Worm (Caenorhabditis elegans) whole organism, young adult: Measurements from ENCODE around the gene C26B2.8.

Experiments
- F49E8.2 ChIP-seq: sonication (generic microtip); optimal IDR thresholded peaks from 3 replicates; lab custom pipeline; 2017; ENCODE audit warnings: missing genetic modification characterization, mild to moderate bottlenecking, missing compliant biosample characterization, antibody characterized with exemption, moderate library complexity; ENCODE audit not compliant: insufficient read depth
- dpl-1 ChIP-seq: fragments of 150-350 bp; optimal IDR thresholded peaks from 2 replicates; lab custom pipeline; 2014; ENCODE audit warnings: missing biosample characterization, missing genetic modification reagents, missing genetic modification characterization

ce11 chrIV:7994715-7995114, 19.2 kb upstream of the C26B2.8 start:
- no peak for TF ChIP-seq F49E8.2 (tag; lab: Kevin White, UChicago)
- no peak for TF ChIP-seq dpl-1 (GFP tag; lab: Kevin White, UChicago)
